Worm (Caenorhabditis elegans) whole organism, L2 larva: ENCODE measurements around the gene der-2.
A peak's percentile ranks its signal among the peaks of the same experiment; 100 is the strongest.

Source experiments
- R02D3.7 ChIP-seq: fragments of 150-350 bp; optimal IDR thresholded peaks from 2 replicates; lab custom pipeline; 2014; ENCODE audit warnings: missing biosample characterization, missing genetic modification characterization
- Y55F3AM.14 ChIP-seq: fragments of 200-800 bp; sonication (Bioruptor generic); optimal IDR thresholded peaks from 2 replicates; lab custom pipeline; 2018; ENCODE audit warnings: mild to moderate bottlenecking, missing genetic modification characterization, missing compliant biosample characterization
- alr-1 ChIP-seq: fragments of 150-350 bp; optimal IDR thresholded peaks from 2 replicates; lab custom pipeline; 2014; ENCODE audit warnings: missing biosample characterization, missing genetic modification characterization
- ceh-82 ChIP-seq: fragments of 150-350 bp; optimal IDR thresholded peaks from 2 replicates; lab custom pipeline; 2014; ENCODE audit warnings: missing biosample characterization, missing genetic modification characterization
- dmd-4 ChIP-seq: sonication (generic microtip); optimal IDR thresholded peaks from 2 replicates; lab custom pipeline; 2017; ENCODE audit warnings: missing biosample characterization, missing genetic modification characterization
- lin-11 ChIP-seq: fragments of 150-350 bp; sonication (generic microtip); optimal IDR thresholded peaks from 2 replicates; lab custom pipeline; 2014; ENCODE audit warnings: missing biosample characterization, missing genetic modification characterization, inconsistent platforms, mixed read lengths
- nhr-10 ChIP-seq: sonication (generic microtip); optimal IDR thresholded peaks from 2 replicates; lab custom pipeline; 2017; ENCODE audit warnings: missing biosample characterization, missing genetic modification characterization
- nhr-11 ChIP-seq: fragments of 150-350 bp; optimal IDR thresholded peaks from 2 replicates; lab custom pipeline; 2014; ENCODE audit warnings: missing biosample characterization, missing genetic modification characterization
- nhr-129 ChIP-seq: fragments of 150-350 bp; optimal IDR thresholded peaks from 2 replicates; lab custom pipeline; 2014; ENCODE audit warnings: missing biosample characterization, missing genetic modification characterization
- nhr-21 ChIP-seq: fragments of 150-350 bp; optimal IDR thresholded peaks from 2 replicates; lab custom pipeline; 2014; ENCODE audit warnings: missing biosample characterization, missing genetic modification characterization
- nhr-237 ChIP-seq: fragments of 150-350 bp; optimal IDR thresholded peaks from 2 replicates; lab custom pipeline; 2014; ENCODE audit warnings: missing biosample characterization, missing genetic modification characterization
- nhr-6 ChIP-seq: fragments of 150-350 bp; optimal IDR thresholded peaks from 2 replicates; lab custom pipeline; 2014; ENCODE audit warnings: missing biosample characterization, missing genetic modification characterization
- sem-4 ChIP-seq: fragments of 150-350 bp; optimal IDR thresholded peaks from 2 replicates; lab custom pipeline; 2014; ENCODE audit warnings: missing biosample characterization, missing genetic modification reagents, missing genetic modification characterization
- skn-1 ChIP-seq: sonication (generic microtip); optimal IDR thresholded peaks from 2 replicates; lab custom pipeline; 2017; ENCODE audit warnings: missing biosample characterization, missing genetic modification characterization
- snpc-4 ChIP-seq: fragments of 150-350 bp; optimal IDR thresholded peaks from 2 replicates; lab custom pipeline; 2014; ENCODE audit warnings: missing biosample characterization, missing genetic modification characterization
- unc-39 ChIP-seq: fragments of 150-350 bp; optimal IDR thresholded peaks from 2 replicates; lab custom pipeline; 2014; ENCODE audit warnings: missing biosample characterization, missing genetic modification characterization
- ztf-4 ChIP-seq: fragments of 150-350 bp; optimal IDR thresholded peaks from 2 replicates; lab custom pipeline; 2014; ENCODE audit warnings: missing biosample characterization, missing genetic modification characterization

Gene der-2

DNA sequence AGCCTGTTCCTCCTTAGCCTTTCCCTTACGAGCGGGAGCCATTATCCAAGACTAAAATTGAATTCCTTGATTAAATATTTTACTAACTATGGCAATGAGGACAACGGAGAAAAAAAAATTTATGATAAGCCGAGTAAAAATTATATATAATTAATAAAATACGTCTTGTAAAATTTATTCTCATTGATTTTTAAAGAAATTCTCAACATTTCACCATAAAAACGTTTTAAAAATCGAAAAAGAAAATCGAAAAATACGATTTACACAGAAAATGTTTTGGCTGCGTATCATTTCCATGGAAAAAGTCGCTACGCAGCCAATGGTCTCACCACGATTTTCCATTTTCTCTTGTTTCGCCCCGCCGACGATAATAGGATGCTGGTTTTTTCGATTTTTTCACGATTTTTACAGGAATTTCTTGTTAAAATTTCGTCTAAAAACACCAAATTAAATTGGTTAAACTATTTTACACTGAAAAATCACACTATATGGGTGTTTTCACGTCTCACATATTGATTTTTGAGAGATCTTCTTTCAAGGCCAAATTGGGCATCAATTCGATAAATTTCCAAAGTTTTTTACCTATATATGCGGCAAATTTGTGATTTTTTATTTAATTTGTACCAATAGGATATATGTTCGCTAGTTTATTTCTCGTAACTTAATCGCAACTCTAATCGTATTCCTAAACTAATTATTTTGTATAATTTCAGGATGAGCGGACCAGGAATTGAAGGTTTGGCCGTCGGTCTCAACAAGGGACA is 43.2 kb downstream of the der-2 start, which contains the start of the genes rps-14 and rpl-36 (continued):
- TF ChIP-seq ceh-82 (tag; lab: Kevin White, UChicago): peak; percentile 23
- TF ChIP-seq dmd-4 (tag; lab: Kevin White, UChicago): no peak
- no peak for TF ChIP-seq unc-39 (tag; lab: Kevin White, UChicago)
- TF ChIP-seq nhr-129 (tag; lab: Kevin White, UChicago): peak; percentile 88
- TF ChIP-seq alr-1 (tag; lab: Kevin White, UChicago): no peak
- no peak for TF ChIP-seq nhr-11 (tag; lab: Kevin White, UChicago)
- TF ChIP-seq snpc-4 (tag; lab: Kevin White, UChicago): peak; percentile 74
- peak; percentile 78 for TF ChIP-seq sem-4 (tag; lab: Kevin White, UChicago)
- TF ChIP-seq lin-11 (tag; lab: Kevin White, UChicago): peak; percentile 79
- no peak for TF ChIP-seq skn-1 (tag; lab: Kevin White, UChicago)
- TF ChIP-seq R02D3.7: peak; percentile 44
- peak; percentile 91 for TF ChIP-seq nhr-6
- peak; percentile 47 for TF ChIP-seq nhr-10

- TF ChIP-seq nhr-237 (tag; lab: Kevin White, UChicago): no peak
- TF ChIP-seq ztf-4: no peak
- no peak for TF ChIP-seq nhr-10
- no peak for TF ChIP-seq Y55F3AM.14 (GFP tag; lab: Kevin White, UChicago)
- TF ChIP-seq nhr-129 (tag; lab: Kevin White, UChicago): no peak
- TF ChIP-seq nhr-21 (tag; lab: Kevin White, UChicago): no peak
- TF ChIP-seq, all 48 proteins: peak for 0
Measured at ce11 chrIII:7178497-7178896, 44.4 kb downstream of the der-2 start.
